Fruit fly (Drosophila melanogaster): Measurements from ENCODE around the gene Raf.

DNA sequence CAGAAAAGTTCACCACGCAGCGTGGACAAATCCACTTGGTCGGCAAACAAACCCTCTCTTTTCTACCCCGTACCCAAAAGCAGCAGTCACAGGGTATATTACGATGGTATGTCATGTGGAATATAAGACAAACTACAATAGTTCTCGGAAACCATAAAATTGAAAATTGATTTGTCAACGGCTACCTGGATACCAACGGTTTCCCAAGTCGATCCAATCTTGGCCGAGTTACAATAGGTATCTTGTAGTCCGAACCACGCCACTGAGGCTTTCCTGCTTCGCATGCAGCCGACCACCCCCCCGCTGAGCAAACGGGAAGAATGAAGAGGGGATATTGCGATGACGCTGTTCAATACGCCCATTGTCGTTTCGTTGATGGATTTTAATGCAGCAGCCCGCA lies 23.1 kb downstream of the Raf start:
- TF ChIP-seq pan (optimal IDR thresholded peaks at IDR 0.05) = peak; percentile 87
- TF ChIP-seq usp (GFP tag; optimal IDR thresholded peaks at IDR 0.05) = no peak
- TF ChIP-seq psq (optimal IDR thresholded peaks at IDR 0.05) = no peak
- TF ChIP-seq CG8478 (optimal IDR thresholded peaks at IDR 0.05) = no peak
- TF ChIP-seq EcR (GFP tag; optimal IDR thresholded peaks at IDR 0.05) = no peak
